Fruit fly (Drosophila melanogaster): ENCODE data around the gene Nf-YB.

Gene Nf-YB

DNA sequence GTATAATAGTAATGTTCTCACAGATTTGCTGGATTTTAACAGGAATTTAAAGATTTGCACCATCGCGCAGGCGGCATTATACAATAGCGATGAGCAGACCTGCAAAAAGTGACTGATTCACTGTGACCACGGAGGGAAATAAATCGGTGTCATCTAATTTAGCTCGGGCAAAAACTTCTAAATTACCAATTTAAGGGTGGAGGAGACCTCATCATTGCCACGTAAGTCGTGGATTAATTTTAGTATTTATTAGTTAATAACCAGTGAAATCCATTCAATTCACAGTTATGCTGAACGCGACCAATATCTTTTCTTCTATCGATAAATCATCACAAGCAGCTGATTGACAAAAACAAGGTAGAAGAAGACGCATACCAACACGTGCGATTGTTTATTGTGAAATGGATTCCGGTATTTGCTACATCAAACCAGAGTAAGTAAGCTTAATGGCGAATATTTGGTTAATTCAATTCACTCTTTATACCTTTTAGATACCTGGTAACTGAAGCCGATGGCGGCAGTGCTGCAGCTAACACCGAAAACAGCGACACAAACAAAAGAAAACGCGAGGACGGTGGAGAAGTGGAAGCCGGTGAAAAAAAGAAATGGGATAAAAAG, 22.8 kb downstream of the Nf-YB start, which contains the start of the genes CG10628 and Dus3 (continued):
- TF ChIP-seq knrl (GFP tag; IDR thresholded peaks at IDR 0.05; ENCODE audit: partially characterized antibody) (peak; percentile 72), zfh1 (GFP tag; IDR thresholded peaks at IDR 0.05) (peak; percentile 92), Hmx (GFP tag; optimal IDR thresholded peaks at IDR 0.05) (peak; percentile 88), emc (GFP tag; optimal IDR thresholded peaks at IDR 0.05) (peak; percentile 84), prd (optimal IDR thresholded peaks at IDR 0.05) (no peak), prd (GFP tag; IDR thresholded peaks at IDR 0.05) (peak; percentile 95), CG6272 (GFP tag; IDR thresholded peaks at IDR 0.05) (peak; percentile 90), toy (GFP tag; IDR thresholded peaks at IDR 0.05) (peak; percentile 64), fd96Cb (tag; optimal IDR thresholded peaks at IDR 0.05) (peak; percentile 89), ranshi (GFP tag; IDR thresholded peaks at IDR 0.05) (peak; percentile 93), CG1024 (GFP tag; IDR thresholded peaks at IDR 0.05) (peak; percentile 78), Hr39 (optimal IDR thresholded peaks at IDR 0.05) (no peak), CG3838 (GFP tag; optimal IDR thresholded peaks at IDR 0.05) (peak; percentile 79), Meics (GFP tag; optimal IDR thresholded peaks at IDR 0.05) (peak; percentile 91), h (optimal IDR thresholded peaks at IDR 0.05) (no peak), CG18764 (GFP tag; optimal IDR thresholded peaks at IDR 0.05) (peak; percentile 88), ERR (GFP tag; optimal IDR thresholded peaks at IDR 0.05) (peak; percentile 73), Dp (GFP tag; optimal IDR thresholded peaks at IDR 0.05) (peak; percentile 43), Rx (GFP tag; IDR thresholded peaks at IDR 0.05) (peak; percentile 88), Aef1 (GFP tag; IDR thresholded peaks at IDR 0.05) (peak; percentile 89), cas (GFP tag; IDR thresholded peaks at IDR 0.05) (peak; percentile 91), CG11247 (GFP tag; IDR thresholded peaks at IDR 0.05) (peak; percentile 89), Stat92E (GFP tag; optimal IDR thresholded peaks at IDR 0.05) (peak in 1 of 3 experiments; percentile 0), CG11695 (GFP tag; IDR thresholded peaks at IDR 0.05) (peak; percentile 90), Six4 (GFP tag; optimal IDR thresholded peaks at IDR 0.05) (peak; percentile 88), ara (GFP tag; IDR thresholded peaks at IDR 0.05) (peak; percentile 93), Ptx1 (GFP tag; IDR thresholded peaks at IDR 0.05) (peak; percentile 95), CG13775 (GFP tag; optimal IDR thresholded peaks at IDR 0.05) (peak; percentile 92), fru (optimal IDR thresholded peaks at IDR 0.05) (no peak), CG2889 (GFP tag; IDR thresholded peaks at IDR 0.05) (peak; percentile 80), row (GFP tag; IDR thresholded peaks at IDR 0.05) (peak; percentile 97), zf30C (GFP tag; optimal IDR thresholded peaks at IDR 0.05) (no peak), Fer2 (tag; optimal IDR thresholded peaks at IDR 0.05) (peak; percentile 76), mld (GFP tag; IDR thresholded peaks at IDR 0.05; ENCODE audit: partially characterized antibody) (no peak), CG12942 (GFP tag; optimal IDR thresholded peaks at IDR 0.05) (peak; percentile 90), gce (GFP tag; IDR thresholded peaks at IDR 0.05) (peak; percentile 70; the same call in 1 of the 3 replicates), mirr (GFP tag; optimal IDR thresholded peaks at IDR 0.05) (peak; percentile 75), CHES-1-like (GFP tag; optimal IDR thresholded peaks at IDR 0.05) (peak; percentile 94), CG8089 (GFP tag; optimal IDR thresholded peaks at IDR 0.05) (peak; percentile 78), Sin3A (optimal IDR thresholded peaks at IDR 0.05) (peak; percentile 77), croc (GFP tag; conservative IDR thresholded peaks at IDR 0.05) (peak; percentile 86), gro (GFP tag; optimal IDR thresholded peaks at IDR 0.05) (peak; percentile 95), dan (GFP tag; IDR thresholded peaks at IDR 0.05) (peak; percentile 67), CG11723 (GFP tag; optimal IDR thresholded peaks at IDR 0.05) (peak; percentile 78), Nf-YC (tag; optimal IDR thresholded peaks at IDR 0.05) (peak; percentile 82), CG13624 (GFP tag; optimal IDR thresholded peaks at IDR 0.05) (peak; percentile 94), onecut (GFP tag; IDR thresholded peaks at IDR 0.05) (peak; percentile 81), her (GFP tag; optimal IDR thresholded peaks at IDR 0.05) (peak; percentile 86), sisA (GFP tag; IDR thresholded peaks at IDR 0.05) (peak; percentile 92), Xbp1 (GFP tag; optimal IDR thresholded peaks at IDR 0.05) (peak; percentile 95), Fer1 (GFP tag; optimal IDR thresholded peaks at IDR 0.05) (peak; percentile 92), CG16813 (GFP tag; IDR thresholded peaks at IDR 0.05; ENCODE audit: partially characterized antibody) (peak; percentile 63; the same call in 2 of the 3 replicates), CG16863 (GFP tag; optimal IDR thresholded peaks at IDR 0.05) (peak; percentile 89)
